Worm (Caenorhabditis elegans) whole organism, L3 larva: Measurements from ENCODE around the gene C01F1.5.

Experiments used
- R02D3.7 ChIP-seq: fragments of 150-350 bp; optimal IDR thresholded peaks from 2 replicates; lab custom pipeline; 2014; ENCODE audit warnings: missing biosample characterization, missing genetic modification characterization
- aly-2 ChIP-seq: fragments of 150-350 bp; optimal IDR thresholded peaks from 2 replicates; lab custom pipeline; 2014; ENCODE audit warnings: missing biosample characterization, missing genetic modification characterization
- ama-1 ChIP-seq: fragments of 150-350 bp; optimal IDR thresholded peaks from 2 replicates; lab custom pipeline; 2018
- ceh-28 ChIP-seq: fragments of 150-350 bp; optimal IDR thresholded peaks from 2 replicates; lab custom pipeline; 2014; ENCODE audit warnings: missing biosample characterization, missing genetic modification reagents, missing genetic modification characterization
- ceh-82 ChIP-seq: fragments of 150-350 bp; optimal IDR thresholded peaks from 2 replicates; lab custom pipeline; 2014; ENCODE audit warnings: missing biosample characterization, missing genetic modification characterization
- egl-27 ChIP-seq: sonication (generic microtip); optimal IDR thresholded peaks from 4 replicates; lab custom pipeline; 2017; ENCODE audit warnings: missing biosample characterization, missing genetic modification reagents, missing genetic modification characterization
- egl-5 ChIP-seq: fragments of 150-350 bp; optimal IDR thresholded peaks from 2 replicates; lab custom pipeline; 2017; ENCODE audit warnings: missing biosample characterization, missing genetic modification reagents, missing genetic modification characterization, inconsistent platforms
- elt-1 ChIP-seq: fragments of 150-350 bp; optimal IDR thresholded peaks from 2 replicates; lab custom pipeline; 2014; ENCODE audit warnings: missing biosample characterization, missing genetic modification characterization
- elt-2 ChIP-seq: sonication (generic microtip); optimal IDR thresholded peaks from 2 replicates; lab custom pipeline; 2016; ENCODE audit warnings: missing genetic modification reagents, mild to moderate bottlenecking, missing genetic modification characterization, missing compliant biosample characterization
- elt-3 ChIP-seq, 3 experiments: fragments of 150-350 bp in 1 of 3; sonication (generic microtip) in 2 of 3; optimal IDR thresholded peaks; 2 replicates in 2 of 3; 4 replicates in 1 of 3; lab custom pipeline; 2014 to 2017; ENCODE audit warnings: missing biosample characterization in 3 of 3, missing genetic modification characterization in 3 of 3
- fkh-10 ChIP-seq: sonication (generic microtip); optimal IDR thresholded peaks from 2 replicates; lab custom pipeline; 2017; ENCODE audit warnings: missing biosample characterization, missing genetic modification reagents, missing genetic modification characterization
- fkh-2 ChIP-seq: fragments of 150-350 bp; optimal IDR thresholded peaks from 2 replicates; lab custom pipeline; 2014; ENCODE audit warnings: missing biosample characterization, missing genetic modification reagents, missing genetic modification characterization
- hmg-11 ChIP-seq: sonication (generic microtip); optimal IDR thresholded peaks from 2 replicates; lab custom pipeline; 2016; ENCODE audit warnings: missing genetic modification characterization, missing compliant biosample characterization
- jun-1 ChIP-seq: fragments of 150-350 bp; optimal IDR thresholded peaks from 2 replicates; lab custom pipeline; 2014; ENCODE audit warnings: missing biosample characterization, missing genetic modification reagents, missing genetic modification characterization
- lin-15B ChIP-seq: fragments of 150-350 bp; optimal IDR thresholded peaks from 2 replicates; lab custom pipeline; 2014; ENCODE audit warnings: missing biosample characterization, missing genetic modification characterization
- lin-39 ChIP-seq: fragments of 150-350 bp; optimal IDR thresholded peaks from 2 replicates; lab custom pipeline; 2018; ENCODE audit warnings: missing biosample characterization, missing genetic modification reagents, missing genetic modification characterization
- lsy-12 ChIP-seq: sonication (generic microtip); optimal IDR thresholded peaks from 2 replicates; lab custom pipeline; 2016; ENCODE audit warnings: mild to moderate bottlenecking, missing genetic modification characterization, missing compliant biosample characterization
- mdl-1 ChIP-seq: fragments of 150-350 bp; optimal IDR thresholded peaks from 2 replicates; lab custom pipeline; 2014; ENCODE audit warnings: missing biosample characterization, missing genetic modification characterization
- mml-1 ChIP-seq: fragments of 150-350 bp; sonication (generic microtip); optimal IDR thresholded peaks from 3 replicates; lab custom pipeline; 2014; ENCODE audit warnings: missing biosample characterization, missing genetic modification characterization
- nfya-1 ChIP-seq: sonication (generic microtip); optimal IDR thresholded peaks from 2 replicates; lab custom pipeline; 2017; ENCODE audit warnings: missing genetic modification characterization, mild to moderate bottlenecking, missing compliant biosample characterization, antibody characterized with exemption, moderate library complexity; ENCODE audit not compliant: insufficient read depth
- nhr-11 ChIP-seq: fragments of 150-350 bp; optimal IDR thresholded peaks from 2 replicates; lab custom pipeline; 2014; ENCODE audit warnings: missing biosample characterization, missing genetic modification characterization
- nhr-12 ChIP-seq: fragments of 150-350 bp; optimal IDR thresholded peaks from 2 replicates; lab custom pipeline; 2014; ENCODE audit warnings: missing biosample characterization, missing genetic modification characterization
- nhr-23 ChIP-seq: fragments of 150-350 bp; optimal IDR thresholded peaks from 2 replicates; lab custom pipeline; 2014; ENCODE audit warnings: missing biosample characterization, missing genetic modification reagents, missing genetic modification characterization
- nhr-237 ChIP-seq: fragments of 150-350 bp; optimal IDR thresholded peaks from 2 replicates; lab custom pipeline; 2014; ENCODE audit warnings: missing biosample characterization, missing genetic modification characterization
- nhr-25 ChIP-seq: sonication (generic microtip); optimal IDR thresholded peaks from 2 replicates; lab custom pipeline; 2017; ENCODE audit warnings: missing biosample characterization, missing genetic modification characterization
- nhr-28 ChIP-seq: fragments of 150-350 bp; optimal IDR thresholded peaks from 2 replicates; lab custom pipeline; 2014; ENCODE audit warnings: missing biosample characterization, missing genetic modification characterization
- nhr-43 ChIP-seq: sonication (generic microtip); optimal IDR thresholded peaks from 2 replicates; lab custom pipeline; 2016; ENCODE audit warnings: mild to moderate bottlenecking, missing genetic modification characterization, missing compliant biosample characterization; ENCODE audit not compliant: poor library complexity, severe bottlenecking
- nhr-67 ChIP-seq: fragments of 150-350 bp; optimal IDR thresholded peaks from 2 replicates; lab custom pipeline; 2014; ENCODE audit warnings: missing biosample characterization, missing genetic modification characterization
- nhr-76 ChIP-seq: fragments of 150-350 bp; sonication (generic microtip); optimal IDR thresholded peaks from 5 replicates; lab custom pipeline; 2014; ENCODE audit warnings: missing biosample characterization, missing genetic modification characterization
- pha-4 ChIP-seq: fragments of 150-350 bp; optimal IDR thresholded peaks from 2 replicates; lab custom pipeline; 2014; ENCODE audit warnings: missing biosample characterization, missing genetic modification reagents, missing genetic modification characterization
- sea-2 ChIP-seq: fragments of 150-350 bp; sonication (generic microtip); optimal IDR thresholded peaks from 4 replicates; lab custom pipeline; 2014; ENCODE audit warnings: missing biosample characterization, missing genetic modification reagents, missing genetic modification characterization
- skn-1 ChIP-seq: fragments of 150-350 bp; optimal IDR thresholded peaks from 2 replicates; lab custom pipeline; 2014; ENCODE audit warnings: missing biosample characterization, missing genetic modification characterization
- unc-62 ChIP-seq: fragments of 150-350 bp; sonication (generic microtip); optimal IDR thresholded peaks from 4 replicates; lab custom pipeline; 2014; ENCODE audit warnings: missing biosample characterization, missing genetic modification reagents, missing genetic modification characterization
- zag-1 ChIP-seq: fragments of 150-350 bp; optimal IDR thresholded peaks from 2 replicates; lab custom pipeline; 2014; ENCODE audit warnings: missing biosample characterization, missing genetic modification characterization
- ztf-11 ChIP-seq: fragments of 150-350 bp; optimal IDR thresholded peaks from 2 replicates; lab custom pipeline; 2014; ENCODE audit warnings: missing biosample characterization, missing genetic modification characterization
- ztf-4 ChIP-seq: fragments of 150-350 bp; optimal IDR thresholded peaks from 2 replicates; lab custom pipeline; 2014; ENCODE audit warnings: missing biosample characterization, missing genetic modification characterization

Gene C01F1.5

ce11 chrII:4284305-4285193, 2.9 kb upstream of the C01F1.5 start:
- no peak for TF ChIP-seq elt-3 (tag; optimal IDR thresholded peaks at IDR 0.05; lab: Kevin White, UChicago)
- TF ChIP-seq mdl-1 (tag; lab: Kevin White, UChicago), result no peak
- no peak for TF ChIP-seq unc-62 (GFP tag; lab: Kevin White, UChicago)
- TF ChIP-seq nhr-76, result no peak
- no peak for TF ChIP-seq nhr-12 (tag; lab: Kevin White, UChicago)
- TF ChIP-seq nfya-1 (tag; lab: Kevin White, UChicago), result peak; percentile 88
- TF ChIP-seq ceh-28 (tag; lab: Kevin White, UChicago), result no peak
- TF ChIP-seq elt-2, result no peak
- TF ChIP-seq nhr-25, result no peak
- TF ChIP-seq, all 47 proteins: peak for 1

- TF ChIP-seq egl-5 (tag; lab: Kevin White, UChicago) (no peak), hmg-11 (tag; lab: Kevin White, UChicago) (no peak), nhr-25 (no peak), ceh-28 (tag; lab: Kevin White, UChicago) (no peak), ztf-4 (tag; lab: Kevin White, UChicago) (no peak), nhr-23 (tag; lab: Kevin White, UChicago) (no peak), R02D3.7 (no peak), lin-39 (tag; lab: Kevin White, UChicago) (no peak), fkh-2 (tag; lab: Kevin White, UChicago) (no peak)
Measured at ce11 chrII:4277639-4278038, 4.0 kb downstream of the C01F1.5 start.

DNA sequence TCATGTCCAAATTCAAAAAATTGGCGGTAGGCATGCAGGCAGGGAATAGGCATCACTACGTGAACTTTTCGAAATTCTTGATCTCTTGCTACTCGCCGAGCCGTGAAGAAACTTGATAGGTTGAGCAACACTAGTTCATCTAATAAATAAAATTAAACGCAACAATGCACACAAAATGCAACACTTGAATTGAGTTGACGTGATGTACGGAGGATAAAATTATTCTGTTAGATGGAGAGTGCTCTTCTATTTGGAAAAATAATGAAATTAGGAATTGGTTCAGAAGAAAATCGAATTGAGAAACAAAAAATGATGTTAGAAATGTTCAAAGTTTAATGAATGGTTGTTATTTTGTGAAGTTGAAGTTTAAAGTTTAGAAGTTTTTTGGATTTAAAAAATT, 4.7 kb downstream of the C01F1.5 start:
- TF ChIP-seq nhr-43, result no peak
- peak; percentile 9 for TF ChIP-seq fkh-10 (GFP tag; lab: Kevin White, UChicago)
- TF ChIP-seq, all 47 proteins: peak for 1

DNA sequence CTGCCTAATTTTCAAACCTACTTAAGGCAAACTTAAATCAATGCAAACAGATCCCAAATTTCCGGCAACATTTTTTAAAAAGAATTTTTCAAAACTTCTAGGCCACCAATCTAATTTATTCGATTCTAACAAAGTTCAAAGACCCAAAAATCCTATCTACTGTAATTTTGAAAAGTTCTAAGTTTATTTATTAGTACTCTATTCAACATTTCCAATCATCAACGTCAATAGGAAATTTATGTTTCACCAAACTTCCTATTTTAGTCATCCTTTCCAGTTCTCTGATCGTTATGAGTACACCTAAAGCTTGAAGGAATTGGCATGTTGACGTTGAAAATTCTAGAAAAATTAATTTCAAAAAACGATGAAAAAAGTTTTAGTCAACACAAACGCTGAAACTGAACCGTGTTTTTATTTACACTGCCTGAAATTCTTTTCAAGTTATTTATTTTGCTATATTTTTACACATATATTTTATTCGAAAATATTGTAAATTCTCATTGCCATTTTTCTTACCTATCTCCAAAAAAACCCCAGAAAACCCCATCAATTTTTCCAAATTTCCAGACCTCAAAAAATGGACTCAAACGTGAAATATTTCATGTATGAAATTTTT, 5.9 kb downstream of the C01F1.5 start, which contains the start of gene npr-42:
npr-42 (plus strand) TSS at position 566 of the 616 bp plus-strand sequence.
- TF ChIP-seq lin-39 (tag; lab: Kevin White, UChicago) (no peak), ceh-82 (tag; lab: Kevin White, UChicago) (no peak), skn-1 (tag; lab: Kevin White, UChicago) (no peak), ceh-28 (tag; lab: Kevin White, UChicago) (no peak), R02D3.7 (no peak), nhr-237 (tag; lab: Kevin White, UChicago) (no peak), nhr-67 (no peak), nfya-1 (tag; lab: Kevin White, UChicago) (no peak), nhr-76 (no peak), nhr-12 (tag; lab: Kevin White, UChicago) (no peak), nhr-11 (tag; lab: Kevin White, UChicago) (no peak), ama-1 (lab: Kevin White, UChicago) (no peak), lin-15B (no peak)
- TF ChIP-seq, all 47 proteins: peak for 0

ce11 chrII:4267711-4268110, 13.9 kb downstream of the C01F1.5 start:
- no peak for TF ChIP-seq mml-1 (tag; lab: Kevin White, UChicago)
- TF ChIP-seq nhr-25, result no peak
- no peak for TF ChIP-seq elt-1
- no peak for TF ChIP-seq lsy-12 (tag; lab: Kevin White, UChicago)
- no peak for TF ChIP-seq lin-39 (tag; lab: Kevin White, UChicago)
- no peak for TF ChIP-seq fkh-2 (tag; lab: Kevin White, UChicago)
- TF ChIP-seq nhr-11 (tag; lab: Kevin White, UChicago), result no peak
- TF ChIP-seq skn-1 (tag; lab: Kevin White, UChicago), result no peak
- no peak for TF ChIP-seq nhr-28
- TF ChIP-seq lin-15B, result no peak
- no peak for TF ChIP-seq sea-2 (GFP tag; lab: Kevin White, UChicago)
- TF ChIP-seq aly-2 (tag; lab: Kevin White, UChicago), result no peak
- no peak for TF ChIP-seq nhr-43
- no peak for TF ChIP-seq pha-4 (tag; lab: Kevin White, UChicago)
- no peak for TF ChIP-seq ztf-11 (tag; lab: Kevin White, UChicago)
- no peak for TF ChIP-seq R02D3.7
- TF ChIP-seq zag-1, result no peak
- TF ChIP-seq egl-27 (tag; lab: Kevin White, UChicago), result no peak
- no peak for TF ChIP-seq jun-1
